Worm (Caenorhabditis elegans) whole organism, L4/young adult: Measurements from ENCODE around the gene irg-4.

Experiments used
- W03F9.2 ChIP-seq: fragments of 150-350 bp; optimal IDR thresholded peaks from 2 replicates; lab custom pipeline; 2014; ENCODE audit warnings: missing biosample characterization, missing genetic modification characterization
- dao-5 ChIP-seq: sonication (generic microtip); optimal IDR thresholded peaks from 2 replicates; lab custom pipeline; 2016; ENCODE audit warnings: missing genotype, missing genetic modification characterization, moderate library complexity, missing compliant biosample characterization
- him-1 ChIP-seq: sonication (generic microtip); optimal IDR thresholded peaks from 2 replicates; lab custom pipeline; 2016; ENCODE audit warnings: missing genotype, missing genetic modification reagents, missing genetic modification characterization, missing compliant biosample characterization

ce11 chrIV:12438359-12438758 is 2.7 kb downstream of the irg-4 start, which contains the start of gene clec-185:
- no peak for TF ChIP-seq him-1 (tag; lab: Kevin White, UChicago)
- no peak for TF ChIP-seq dao-5 (tag; lab: Kevin White, UChicago)
- TF ChIP-seq W03F9.2 (tag; lab: Kevin White, UChicago): no peak
